Fruit fly (Drosophila melanogaster) ovary, adult (tissue): ENCODE results near the gene CG7991.

Experiments
- CG17801 ChIP-seq: fragments of 200-800 bp; optimal IDR thresholded peaks from 2 replicates; lab custom pipeline; 2019; ENCODE audit warnings: missing biosample characterization, mild to moderate bottlenecking, missing genetic modification characterization, moderate library complexity; ENCODE audit not compliant: partially characterized antibody

The CG7991 gene

dm6 chr3L:1737898-1738322 is 63.4 kb downstream of the CG7991 start, which contains the start of gene PIG-Wb:
Gene PIG-Wb (minus strand): TSS chr3L:1738106.
- TF ChIP-seq CG17801 (GFP tag; lab: Kevin White, UChicago): no peak

DNA sequence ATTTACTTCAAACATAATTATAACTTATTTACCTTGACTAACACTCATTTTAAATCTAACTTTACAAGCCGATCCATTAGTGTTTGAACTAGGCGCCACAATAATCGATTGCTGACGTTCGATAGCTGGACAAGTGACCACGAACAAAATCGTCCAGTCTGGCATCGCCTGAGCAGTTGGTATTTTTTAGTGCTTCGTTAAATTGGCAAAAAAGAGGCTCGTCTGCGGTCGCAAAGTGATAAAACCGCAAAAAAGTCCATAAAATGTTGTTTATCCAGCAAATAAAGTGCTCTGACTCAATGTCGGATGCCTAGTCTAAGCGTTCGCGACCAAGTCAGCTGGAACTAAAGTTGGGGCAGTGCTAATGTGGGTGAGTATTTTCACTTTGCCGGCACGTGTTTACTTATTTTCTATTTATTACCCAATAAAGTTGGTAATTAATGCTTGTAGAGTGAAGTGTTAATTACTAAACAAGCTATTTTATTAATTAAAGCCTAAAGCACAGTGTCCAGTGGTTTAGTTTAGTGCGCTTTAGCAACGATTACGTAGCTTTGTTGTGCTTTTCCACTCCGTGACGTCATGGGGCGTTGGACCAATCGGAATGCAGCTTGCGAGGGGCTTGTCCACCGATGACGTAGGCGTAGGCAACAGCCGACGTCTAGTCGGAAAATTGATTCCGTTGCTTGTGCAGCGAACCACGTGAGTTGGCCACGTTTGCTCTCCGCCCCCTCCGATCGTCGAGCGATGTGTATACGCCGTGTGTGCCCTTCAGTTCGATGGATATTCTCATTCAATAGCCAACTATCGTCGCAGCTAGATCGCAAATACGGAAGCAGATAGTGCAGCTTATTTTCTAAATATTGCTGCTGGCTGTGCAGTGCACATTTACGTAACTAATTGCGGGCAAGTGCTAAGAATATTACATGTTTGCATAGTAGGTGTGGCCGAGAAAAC is 64.1 kb downstream of the CG7991 start, which contains the start of gene Gk2:
Gk2 (plus strand) TSS at position 33 of the 954 bp plus-strand sequence.
- TF ChIP-seq CG17801 (GFP tag; lab: Kevin White, UChicago): no peak

dm6 chr3L:1739522-1740128 is 65.1 kb downstream of the CG7991 start:
- peak; percentile 3 for TF ChIP-seq CG17801 (GFP tag; lab: Kevin White, UChicago)

dm6 chr3L:1740129-1740975 is 65.8 kb downstream of the CG7991 start:
- no peak for TF ChIP-seq CG17801 (GFP tag; lab: Kevin White, UChicago)

- no peak for TF ChIP-seq CG17801 (GFP tag; lab: Kevin White, UChicago)
Observed at dm6 chr3L:1741107-1741506, 66.6 kb downstream of the CG7991 start.

- no peak for TF ChIP-seq CG17801 (GFP tag; lab: Kevin White, UChicago)
Observed at dm6 chr3L:1741655-1742551, 67.4 kb downstream of the CG7991 start.

DNA sequence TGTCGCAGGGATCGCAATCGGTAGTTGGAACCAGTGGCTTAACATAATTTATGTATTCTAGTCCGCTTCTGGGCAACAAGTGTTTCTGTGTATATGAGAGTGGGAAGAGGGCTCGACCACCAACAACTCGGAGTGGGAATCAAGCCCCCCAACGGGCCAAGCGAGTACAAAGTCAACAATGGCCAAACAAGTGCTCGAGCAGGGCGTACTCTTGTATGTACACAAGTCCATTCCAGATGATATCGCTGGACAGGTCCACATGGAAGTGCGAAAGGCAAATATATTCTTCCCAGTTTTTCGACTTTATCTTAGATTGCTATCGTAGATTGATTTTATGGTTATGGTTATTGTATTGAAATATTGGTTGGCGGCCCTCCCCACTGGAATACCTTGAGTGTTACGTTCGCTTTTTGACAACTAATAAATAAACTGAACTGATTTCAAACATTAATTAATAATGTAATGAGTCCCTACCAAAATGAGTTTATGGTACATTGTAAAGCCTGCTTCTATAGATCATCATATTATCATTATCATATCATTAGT is 68.1 kb downstream of the CG7991 start:
- no peak for TF ChIP-seq CG17801 (GFP tag; lab: Kevin White, UChicago)

DNA sequence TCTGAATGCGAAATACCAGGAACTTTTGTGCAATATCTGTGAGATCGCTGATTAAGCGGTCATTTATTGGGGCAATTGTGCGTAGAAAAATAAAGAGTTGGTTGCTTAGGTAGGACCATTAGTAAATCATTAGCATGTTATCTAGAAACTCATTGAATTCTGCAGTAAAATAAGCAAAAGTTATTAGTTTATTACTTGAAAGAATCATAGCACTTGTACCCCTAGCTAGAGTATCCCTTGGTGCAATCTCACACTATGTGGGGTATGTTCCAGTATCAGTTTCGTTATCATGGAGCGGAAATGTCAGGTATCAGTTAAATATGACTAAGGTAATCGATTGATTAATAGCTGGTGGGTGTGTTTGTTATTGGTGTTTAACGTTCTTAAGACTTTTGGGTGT is 70.9 kb downstream of the CG7991 start:
- no peak for TF ChIP-seq CG17801 (GFP tag; lab: Kevin White, UChicago)

DNA sequence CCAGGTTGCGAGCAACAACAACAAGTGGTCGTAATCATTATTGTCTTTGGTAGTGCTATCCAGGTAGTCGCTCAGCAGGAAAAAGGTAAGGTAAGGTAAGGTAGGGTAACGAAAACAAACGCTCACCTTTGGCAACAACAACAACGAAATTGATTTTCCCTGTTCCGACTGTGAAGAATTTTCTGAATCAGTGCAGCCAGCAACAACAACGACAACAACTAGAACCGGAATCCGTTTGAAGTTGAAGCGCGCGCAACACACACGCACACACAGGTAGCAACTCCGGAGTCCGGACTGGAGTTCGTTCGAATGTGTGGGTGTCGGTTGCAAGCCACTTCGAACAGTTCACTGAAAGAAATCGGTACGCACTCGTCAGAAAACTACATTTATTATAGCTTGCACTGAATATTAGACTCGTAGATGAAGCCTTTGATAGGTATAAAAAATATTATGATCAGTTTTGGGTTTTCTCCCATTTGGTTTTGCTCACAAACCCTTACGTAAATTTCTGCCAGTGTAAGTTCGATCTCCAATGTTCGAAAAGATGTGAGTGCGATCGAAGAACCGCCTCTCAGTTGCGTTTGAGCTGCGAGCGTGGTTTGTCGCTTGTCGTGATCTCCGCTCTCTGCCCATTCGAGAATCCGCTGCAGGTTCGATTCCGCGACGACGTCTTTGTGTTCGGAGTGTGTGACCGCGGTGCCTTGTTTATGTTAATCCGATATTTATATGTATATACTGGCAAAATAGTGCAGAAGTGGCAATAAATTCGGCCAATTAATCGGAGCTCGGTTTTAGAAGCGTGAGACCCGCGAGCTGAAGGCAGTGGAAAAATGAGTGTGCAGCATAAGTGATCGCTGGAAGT is 72.1 kb downstream of the CG7991 start, which contains the start of gene CG13921:
CG13921 (plus strand) TSS at position 570 of the 862 bp plus-strand sequence.
- peak; percentile 98 for TF ChIP-seq CG17801 (GFP tag; lab: Kevin White, UChicago)

- no peak for TF ChIP-seq CG17801 (GFP tag; lab: Kevin White, UChicago)
Observed at dm6 chr3L:1748218-1748617, 73.7 kb downstream of the CG7991 start.

DNA sequence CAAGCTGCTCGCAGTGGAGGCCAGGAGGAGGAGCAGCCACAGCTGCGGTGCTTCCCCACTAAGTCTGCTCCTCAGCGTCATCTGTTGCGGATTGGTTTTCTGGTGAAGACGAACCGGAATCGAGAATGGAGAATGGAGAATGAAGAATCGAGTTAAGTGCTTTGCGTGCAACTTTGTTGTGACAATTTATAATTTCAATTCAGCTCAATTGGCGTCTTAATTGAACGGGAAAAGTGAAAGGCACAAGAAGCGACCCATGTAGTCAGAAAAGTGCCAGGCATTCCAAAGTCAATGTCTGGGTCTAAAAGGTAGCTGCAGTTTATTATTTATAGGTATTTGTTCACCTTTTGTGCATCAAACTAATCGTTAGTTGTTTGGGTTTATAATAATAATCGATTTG is 79.8 kb downstream of the CG7991 start:
- TF ChIP-seq CG17801 (GFP tag; lab: Kevin White, UChicago): no peak

DNA sequence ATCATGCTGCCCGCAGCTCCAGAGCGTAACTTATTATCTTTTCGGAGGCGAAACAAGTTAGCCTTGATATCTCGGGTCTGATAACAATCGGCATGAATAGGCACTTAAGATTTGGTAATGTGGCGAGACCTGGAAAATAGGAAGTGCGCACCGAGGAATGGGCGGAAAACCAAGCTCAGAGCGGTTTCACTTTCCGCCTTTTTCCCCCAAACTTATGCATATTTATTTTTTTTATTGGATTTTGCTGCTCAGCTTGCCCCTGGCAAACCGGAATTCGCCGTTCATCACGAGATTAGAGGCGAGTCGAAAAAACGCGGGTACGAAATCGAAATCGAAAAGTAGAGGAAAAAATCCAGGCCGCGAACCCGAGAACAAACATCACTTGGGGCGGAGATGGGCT is 80.4 kb downstream of the CG7991 start:
- no peak for TF ChIP-seq CG17801 (GFP tag; lab: Kevin White, UChicago)
